Worm (Caenorhabditis elegans): ENCODE data around the gene mkk-4.

mkk-4 gene

DNA sequence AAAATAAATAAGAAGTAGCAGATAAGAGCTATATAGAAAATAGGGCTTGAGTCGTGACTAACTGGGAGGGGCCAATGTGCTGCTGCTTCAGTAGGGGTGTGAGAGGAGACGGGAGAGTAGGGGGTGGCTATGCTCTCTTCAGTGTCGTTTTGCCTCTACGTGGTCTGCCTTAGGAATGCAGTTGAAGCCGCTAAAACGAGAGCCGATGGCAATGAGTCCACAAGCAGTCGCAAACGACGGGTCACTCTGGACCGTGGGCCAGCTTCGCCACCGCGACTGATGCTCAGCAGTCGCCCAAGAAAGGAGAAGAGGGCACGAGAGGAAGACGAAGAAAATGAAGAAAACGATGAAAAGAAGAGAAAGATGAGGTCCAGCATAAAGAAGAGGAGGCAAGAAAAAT, 28.5 kb upstream of the mkk-4 start, which contains the start of gene grk-1 (continued):
- no peak for TF ChIP-seq pag-3 (tag; optimal IDR thresholded peaks at IDR 0.05; ENCODE audit: borderline replicate concordance, insufficient read depth)
- no peak for TF ChIP-seq ets-5 (GFP tag; IDR thresholded peaks at IDR 0.05)
- no peak for TF ChIP-seq C16A3.4 (tag; optimal IDR thresholded peaks at IDR 0.05)
- TF ChIP-seq fkh-8 (tag; optimal IDR thresholded peaks at IDR 0.05): no peak
- TF ChIP-seq sox-4 (tag; optimal IDR thresholded peaks at IDR 0.05): peak; percentile 39
- no peak for TF ChIP-seq hpl-2 (GFP tag; optimal IDR thresholded peaks at IDR 0.05)
- TF ChIP-seq nhr-28 (tag; optimal IDR thresholded peaks at IDR 0.05): no peak
- no peak for TF ChIP-seq Y116A8C.19 (tag; optimal IDR thresholded peaks at IDR 0.05; ENCODE audit: borderline replicate concordance)
- no peak for TF ChIP-seq ceh-90 (tag; optimal IDR thresholded peaks at IDR 0.05)
- no peak for TF ChIP-seq blmp-1 (tag; optimal IDR thresholded peaks at IDR 0.05)
- no peak for TF ChIP-seq irx-1 (tag; optimal IDR thresholded peaks at IDR 0.05)
- no peak for TF ChIP-seq nhr-19 (GFP tag; conservative IDR thresholded peaks at IDR 0.05)

DNA sequence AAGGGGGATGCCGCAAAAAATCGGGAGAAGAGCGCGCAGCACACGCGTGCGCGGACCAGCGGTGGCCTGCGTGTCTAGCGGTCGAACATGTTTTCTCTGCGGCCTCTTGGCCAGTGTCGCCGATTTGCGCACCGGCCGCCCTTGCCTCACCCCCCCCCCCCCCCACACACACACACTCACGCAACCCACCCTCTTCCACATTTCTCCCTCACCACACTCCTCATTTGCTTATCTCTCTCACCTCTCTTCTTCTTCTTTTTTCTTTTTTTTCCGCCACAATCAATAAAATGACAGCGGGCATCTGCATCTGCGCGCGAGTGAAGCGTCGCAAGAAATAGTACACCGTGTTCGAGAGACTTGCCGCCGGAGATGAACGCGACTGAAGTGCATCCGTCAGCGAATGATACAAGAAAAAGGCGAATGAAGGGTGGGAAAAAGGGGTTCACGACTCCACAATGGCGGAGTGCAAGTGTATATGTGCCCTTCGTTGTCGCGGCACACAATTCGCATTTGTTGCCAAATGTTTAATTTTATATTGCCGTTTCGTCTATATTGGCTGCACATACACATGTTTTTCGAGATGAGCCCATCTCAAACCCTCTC, 28.0 kb upstream of the mkk-4 start:
- TF ChIP-seq pqm-1 (tag; optimal IDR thresholded peaks at IDR 0.05) (no peak), unc-62 (GFP tag; optimal IDR thresholded peaks at IDR 0.05) (no peak), unc-98 (GFP tag; IDR thresholded peaks at IDR 0.05) (no peak), hlh-4 (tag; optimal IDR thresholded peaks at IDR 0.05) (no peak), irx-1 (tag; optimal IDR thresholded peaks at IDR 0.05) (peak; percentile 77), fos-1 (tag; optimal IDR thresholded peaks at IDR 0.05) (no peak), xbp-1 (tag; optimal IDR thresholded peaks at IDR 0.05) (peak; percentile 71), jun-1 (tag; optimal IDR thresholded peaks at IDR 0.05) (no peak), blmp-1 (tag; optimal IDR thresholded peaks at IDR 0.05) (peak; percentile 58), nhr-20 (tag; optimal IDR thresholded peaks at IDR 0.05) (peak; percentile 77), dpl-1 (GFP tag; optimal IDR thresholded peaks at IDR 0.05) (peak in 2 of 3 experiments; percentile 21 to 25), nhr-77 (tag; optimal IDR thresholded peaks at IDR 0.05) (no peak), lin-14 (GFP tag; optimal IDR thresholded peaks at IDR 0.05) (peak; percentile 98), snu-23 (GFP tag; optimal IDR thresholded peaks at IDR 0.05) (peak; percentile 74), sup-37 (GFP tag; optimal IDR thresholded peaks at IDR 0.05) (peak; percentile 4), grh-1 (GFP tag; IDR thresholded peaks at IDR 0.05) (peak; percentile 58), lin-39 (tag; optimal IDR thresholded peaks at IDR 0.05) (no peak), nhr-19 (GFP tag; conservative IDR thresholded peaks at IDR 0.05) (peak; percentile 70), mef-2 (tag; optimal IDR thresholded peaks at IDR 0.05) (no peak), hlh-17 (GFP tag; optimal IDR thresholded peaks at IDR 0.05; ENCODE audit: borderline replicate concordance) (no peak), tbx-2 (tag; optimal IDR thresholded peaks at IDR 0.05) (peak; percentile 68), snpc-4 (tag; optimal IDR thresholded peaks at IDR 0.05) (peak; percentile 31), egl-13 (tag; optimal IDR thresholded peaks at IDR 0.05) (peak; percentile 54), unc-130 (tag; optimal IDR thresholded peaks at IDR 0.05) (no peak), vab-15 (tag; optimal IDR thresholded peaks at IDR 0.05) (no peak), hpl-2 (GFP tag; optimal IDR thresholded peaks at IDR 0.05) (no peak), efl-1 (optimal IDR thresholded peaks at IDR 0.05) (peak; percentile 45 to 50), efl-1 (GFP tag; optimal IDR thresholded peaks at IDR 0.05 in 1 of 2) (peak; percentile 9 to 94), elt-2 (tag; optimal IDR thresholded peaks at IDR 0.05) (no peak), lsy-2 (tag; optimal IDR thresholded peaks at IDR 0.05) (peak; percentile 62 to 72), aha-1 (tag; optimal IDR thresholded peaks at IDR 0.05) (no peak), unc-30 (tag; optimal IDR thresholded peaks at IDR 0.05) (no peak), aly-2 (tag; optimal IDR thresholded peaks at IDR 0.05) (no peak), mep-1 (tag; optimal IDR thresholded peaks at IDR 0.05) (peak; percentile 70), ztf-11 (tag; optimal IDR thresholded peaks at IDR 0.05) (peak in 1 of 2 experiments; percentile 24), ceh-63 (GFP tag; optimal IDR thresholded peaks at IDR 0.05) (no peak), C34B4.2 (tag; optimal IDR thresholded peaks at IDR 0.05) (no peak), nhr-47 (tag; optimal IDR thresholded peaks at IDR 0.05) (peak; percentile 74), nhr-12 (tag; optimal IDR thresholded peaks at IDR 0.05) (no peak), alr-1 (tag; optimal IDR thresholded peaks at IDR 0.05; ENCODE audit: borderline replicate concordance) (no peak), mab-9 (GFP tag; IDR thresholded peaks at IDR 0.05) (peak; percentile 62), skn-1 (tag; optimal IDR thresholded peaks at IDR 0.05) (peak; percentile 39), C16A3.4 (tag; optimal IDR thresholded peaks at IDR 0.05) (peak; percentile 25), dsc-1 (tag; optimal IDR thresholded peaks at IDR 0.05) (peak; percentile 74)

All from whole organism, L1 larva.